Worm (Caenorhabditis elegans): ENCODE results near the gene F56D6.6.

ce11 chrIV:3853557-3853956 lies 49.5 kb upstream of the F56D6.6 start:
- TF ChIP-seq ztf-1 (GFP tag; conservative IDR thresholded peaks at IDR 0.05) (no peak), nhr-12 (tag; optimal IDR thresholded peaks at IDR 0.05) (no peak), nhr-10 (tag; optimal IDR thresholded peaks at IDR 0.05) (no peak), nhr-11 (tag; optimal IDR thresholded peaks at IDR 0.05) (no peak), snpc-4 (tag; optimal IDR thresholded peaks at IDR 0.05) (no peak), ZK546.5 (tag; optimal IDR thresholded peaks at IDR 0.05) (no peak), ceh-82 (tag; optimal IDR thresholded peaks at IDR 0.05) (no peak), mab-5 (tag; optimal IDR thresholded peaks at IDR 0.05) (no peak), nhr-237 (tag; optimal IDR thresholded peaks at IDR 0.05) (no peak), aly-2 (tag; optimal IDR thresholded peaks at IDR 0.05) (no peak), ztf-4 (tag; optimal IDR thresholded peaks at IDR 0.05) (no peak), C34F6.9 (tag; optimal IDR thresholded peaks at IDR 0.05) (no peak), gmeb-1 (tag; optimal IDR thresholded peaks at IDR 0.05) (no peak), nhr-21 (tag; optimal IDR thresholded peaks at IDR 0.05) (no peak)

Measured in whole organism, L2 larva.